Worm (Caenorhabditis elegans): ENCODE data around the gene C28H8.7.

DNA sequence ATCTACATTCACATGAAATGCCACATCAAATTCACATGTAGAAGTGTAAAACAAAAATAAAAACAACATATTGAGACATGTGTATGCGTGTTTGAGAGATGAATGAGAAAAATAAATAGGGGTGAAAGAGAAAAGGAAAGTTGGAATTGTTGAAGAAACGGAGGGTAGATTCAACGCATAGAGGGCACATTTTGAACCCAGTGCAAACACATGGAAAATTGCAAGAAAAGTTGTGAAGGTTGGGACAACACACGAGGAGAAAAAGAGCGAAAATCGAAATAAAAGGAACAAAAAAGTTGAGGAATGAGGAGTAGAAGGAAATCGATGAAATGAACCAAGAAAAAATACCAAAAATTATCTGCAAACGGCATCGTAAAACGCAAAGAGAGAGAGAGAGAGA is 47.2 kb downstream of the C28H8.7 start:
- TF ChIP-seq him-1 (tag; optimal IDR thresholded peaks at IDR 0.05) = no peak
- no peak for TF ChIP-seq dao-5 (tag; optimal IDR thresholded peaks at IDR 0.05)

Data from whole organism, L4/young adult.